Fruit fly (Drosophila melanogaster): ENCODE measurements around the gene CG12182.

Gene CG12182

dm6 chr3L:2584119-2584805 is 15.1 kb downstream of the CG12182 start (continued):
- peak; percentile 59 for TF ChIP-seq lz (GFP tag; optimal IDR thresholded peaks at IDR 0.05)
- TF ChIP-seq Hr4 (GFP tag; optimal IDR thresholded peaks at IDR 0.05): peak; percentile 90
- peak; percentile 83 for TF ChIP-seq CG10631 (GFP tag; optimal IDR thresholded peaks at IDR 0.05)
- peak; percentile 41 for TF ChIP-seq vri (GFP tag; optimal IDR thresholded peaks at IDR 0.05)
- no peak for TF ChIP-seq CG6854 (GFP tag; optimal IDR thresholded peaks at IDR 0.05)
- peak; percentile 43 for TF ChIP-seq CG8319 (GFP tag; optimal IDR thresholded peaks at IDR 0.05)
- peak; percentile 66 for TF ChIP-seq Lpt (GFP tag; optimal IDR thresholded peaks at IDR 0.05)
- peak; percentile 22 for TF ChIP-seq CG11902 (GFP tag; optimal IDR thresholded peaks at IDR 0.05)
- peak; percentile 69 for TF ChIP-seq dac (GFP tag; optimal IDR thresholded peaks at IDR 0.05)
- TF ChIP-seq CG9139 (GFP tag; optimal IDR thresholded peaks at IDR 0.05): peak; percentile 81
- peak; percentile 88 for TF ChIP-seq CG3032 (tag; optimal IDR thresholded peaks at IDR 0.05)
- TF ChIP-seq OdsH (GFP tag; optimal IDR thresholded peaks at IDR 0.05): peak; percentile 85
- peak; percentile 68 to 80 for TF ChIP-seq ss (GFP tag; optimal IDR thresholded peaks at IDR 0.05)
- TF ChIP-seq CG6276 (GFP tag; optimal IDR thresholded peaks at IDR 0.05): peak; percentile 87
- peak; percentile 47 for TF ChIP-seq cyc (GFP tag; optimal IDR thresholded peaks at IDR 0.05)
- TF ChIP-seq Sox102F (GFP tag; optimal IDR thresholded peaks at IDR 0.05): peak; percentile 22
- TF ChIP-seq spab (GFP tag; optimal IDR thresholded peaks at IDR 0.05): peak; percentile 81
- peak; percentile 95 for TF ChIP-seq CG32006 (GFP tag; optimal IDR thresholded peaks at IDR 0.05)
- no peak for TF ChIP-seq Hr38 (GFP tag; optimal IDR thresholded peaks at IDR 0.05)
- TF ChIP-seq CG34406 (GFP tag; optimal IDR thresholded peaks at IDR 0.05): peak; percentile 54
- peak; percentile 78 for TF ChIP-seq CG3919 (GFP tag; optimal IDR thresholded peaks at IDR 0.05)

dm6 chr3L:2583537-2583870 is 15.9 kb downstream of the CG12182 start:
- TF ChIP-seq CG6163 (GFP tag; IDR thresholded peaks at IDR 0.05) (no peak), net (GFP tag; optimal IDR thresholded peaks at IDR 0.05) (no peak), CG11762 (GFP tag; optimal IDR thresholded peaks at IDR 0.05; ENCODE audit: insufficient read depth) (no peak), vri (GFP tag; optimal IDR thresholded peaks at IDR 0.05) (no peak), CG16779 (tag; optimal IDR thresholded peaks at IDR 0.05) (no peak), achi (GFP tag; optimal IDR thresholded peaks at IDR 0.05) (no peak), CG6792 (GFP tag; optimal IDR thresholded peaks at IDR 0.05) (no peak), eg (GFP tag; IDR thresholded peaks at IDR 0.05) (no peak), Lpt (GFP tag; optimal IDR thresholded peaks at IDR 0.05) (no peak), salr (GFP tag; optimal IDR thresholded peaks at IDR 0.05) (no peak), fd59A (GFP tag; optimal IDR thresholded peaks at IDR 0.05) (no peak), pdm3 (GFP tag; optimal IDR thresholded peaks at IDR 0.05) (no peak), CG6276 (GFP tag; optimal IDR thresholded peaks at IDR 0.05) (no peak), CG6854 (GFP tag; optimal IDR thresholded peaks at IDR 0.05) (no peak), Hr4 (GFP tag; optimal IDR thresholded peaks at IDR 0.05) (no peak), CG8319 (GFP tag; optimal IDR thresholded peaks at IDR 0.05) (no peak)

dm6 chr3L:2582753-2583536 is 16.4 kb downstream of the CG12182 start:
- TF ChIP-seq CG16779 (tag; optimal IDR thresholded peaks at IDR 0.05) (peak; percentile 64), lz (GFP tag; optimal IDR thresholded peaks at IDR 0.05) (peak; percentile 89), salr (GFP tag; optimal IDR thresholded peaks at IDR 0.05) (peak; percentile 27 to 57), spab (GFP tag; optimal IDR thresholded peaks at IDR 0.05) (peak; percentile 57), svp (GFP tag) (peak; percentile 95), Hr38 (GFP tag; optimal IDR thresholded peaks at IDR 0.05) (no peak), CG1621 (tag; optimal IDR thresholded peaks at IDR 0.05) (peak; percentile 67), CG15336 (GFP tag; IDR thresholded peaks at IDR 0.05) (peak; percentile 83), CG32006 (GFP tag; optimal IDR thresholded peaks at IDR 0.05) (peak; percentile 78), Smox (GFP tag; optimal IDR thresholded peaks at IDR 0.05) (peak; percentile 88), Sox15 (GFP tag; optimal IDR thresholded peaks at IDR 0.05) (peak; percentile 60), Sox102F (GFP tag; optimal IDR thresholded peaks at IDR 0.05) (peak; percentile 92), CG6163 (GFP tag; IDR thresholded peaks at IDR 0.05) (peak; percentile 92), CG31627 (GFP tag; optimal IDR thresholded peaks at IDR 0.05) (peak; percentile 92), Gug (GFP tag; IDR thresholded peaks at IDR 0.05) (peak; percentile 87), CG6792 (GFP tag; optimal IDR thresholded peaks at IDR 0.05) (peak; percentile 84), CG11902 (GFP tag; optimal IDR thresholded peaks at IDR 0.05) (peak; percentile 67), CG8632 (GFP tag; optimal IDR thresholded peaks at IDR 0.05) (peak; percentile 73), CG8319 (GFP tag; optimal IDR thresholded peaks at IDR 0.05) (peak; percentile 49), Hr4 (GFP tag; optimal IDR thresholded peaks at IDR 0.05) (peak; percentile 81), Blimp-1 (GFP tag; optimal IDR thresholded peaks at IDR 0.05) (peak; percentile 82), Ets21C (GFP tag; optimal IDR thresholded peaks at IDR 0.05) (peak; percentile 83), ss (GFP tag; optimal IDR thresholded peaks at IDR 0.05) (peak in 1 of 2 experiments; percentile 44), CG34406 (GFP tag; optimal IDR thresholded peaks at IDR 0.05) (peak; percentile 69), Eip75B (GFP tag; optimal IDR thresholded peaks at IDR 0.05) (peak; percentile 83), CG8119 (GFP tag; IDR thresholded peaks at IDR 0.05) (peak; percentile 70; the same call in 2 of the 3 replicates), CG6276 (GFP tag; optimal IDR thresholded peaks at IDR 0.05) (peak; percentile 65), CG3919 (GFP tag; optimal IDR thresholded peaks at IDR 0.05) (peak; percentile 85)

Data from whole organism, prepupa.